Worm (Caenorhabditis elegans): Measurements from ENCODE around the gene ugt-35.
A peak's percentile ranks its signal among the peaks of the same experiment; 100 is the strongest.

DNA sequence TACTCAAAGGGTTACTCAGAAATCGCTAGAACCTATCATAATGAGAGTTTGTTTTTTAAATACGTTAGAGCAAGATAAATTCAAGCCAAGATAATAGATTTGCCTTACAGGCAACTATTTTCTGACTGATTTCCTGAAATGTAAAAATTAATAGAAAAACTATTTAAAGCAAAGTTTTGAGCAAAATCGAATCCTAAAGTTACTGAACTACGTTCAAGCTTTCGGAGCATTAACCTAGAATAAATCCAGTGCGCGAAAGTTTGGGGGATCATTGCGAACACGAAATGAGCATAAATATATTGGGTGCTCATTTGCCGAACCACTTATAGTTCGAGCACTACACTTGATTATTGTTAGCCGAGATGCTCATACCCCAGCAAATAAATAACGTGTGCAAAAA, 17.6 kb upstream of the ugt-35 start, which contains the start of gene ceh-22:
- TF ChIP-seq ttx-3 (tag; optimal IDR thresholded peaks at IDR 0.05): no peak
- TF ChIP-seq eyg-1 (tag; optimal IDR thresholded peaks at IDR 0.05): no peak
- TF ChIP-seq nhr-11 (tag; optimal IDR thresholded peaks at IDR 0.05): no peak
- no peak for TF ChIP-seq dve-1 (tag; optimal IDR thresholded peaks at IDR 0.05)
- TF ChIP-seq ceh-6 (GFP tag; optimal IDR thresholded peaks at IDR 0.05): no peak
- no peak for TF ChIP-seq ahr-1 (tag; optimal IDR thresholded peaks at IDR 0.05)
- TF ChIP-seq hlh-6 (tag; optimal IDR thresholded peaks at IDR 0.05): no peak
- TF ChIP-seq fkh-10 (GFP tag; optimal IDR thresholded peaks at IDR 0.05): no peak
- TF ChIP-seq ceh-22 (tag; optimal IDR thresholded peaks at IDR 0.05): peak; percentile 74
- no peak for TF ChIP-seq pha-4 (tag; optimal IDR thresholded peaks at IDR 0.05)
- TF ChIP-seq ama-1 (optimal IDR thresholded peaks at IDR 0.05): no peak
- no peak for TF ChIP-seq sox-4 (tag; optimal IDR thresholded peaks at IDR 0.05)
- no peak for TF ChIP-seq madf-2 (tag; optimal IDR thresholded peaks at IDR 0.05)

All from whole organism, late embryonic.